Worm (Caenorhabditis elegans) whole organism, mixed stage, embryonic: ENCODE results near the gene tpp-2.

Experiments
- bed-3 ChIP-seq: fragments of 200-800 bp; sonication (Bioruptor generic); optimal IDR thresholded peaks from 3 replicates; lab custom pipeline; 2018; ENCODE audit warnings: mild to moderate bottlenecking, missing genetic modification characterization, moderate library complexity, missing compliant biosample characterization
- drap-1 ChIP-seq: fragments of 200-800 bp; sonication (Bioruptor generic); optimal IDR thresholded peaks from 3 replicates; lab custom pipeline; 2018; ENCODE audit warnings: mild to moderate bottlenecking, missing genetic modification characterization, missing compliant biosample characterization
- pha-4 ChIP-seq: fragments of 150-350 bp; optimal IDR thresholded peaks from 2 replicates; lab custom pipeline; 2018; ENCODE audit warnings: missing biosample characterization, missing genetic modification reagents, missing genetic modification characterization
- sptf-1 ChIP-seq: sonication (generic microtip); optimal IDR thresholded peaks from 2 replicates; lab custom pipeline; 2017; ENCODE audit warnings: mild to moderate bottlenecking, missing genetic modification characterization, moderate library complexity, missing compliant biosample characterization
- unc-39 ChIP-seq: fragments of 150-350 bp; optimal IDR thresholded peaks from 2 replicates; lab custom pipeline; 2014; ENCODE audit warnings: missing biosample characterization, missing genetic modification characterization
- ztf-11 ChIP-seq: fragments of 150-350 bp; optimal IDR thresholded peaks from 2 replicates; lab custom pipeline; 2014; ENCODE audit warnings: missing biosample characterization, missing genetic modification characterization

DNA sequence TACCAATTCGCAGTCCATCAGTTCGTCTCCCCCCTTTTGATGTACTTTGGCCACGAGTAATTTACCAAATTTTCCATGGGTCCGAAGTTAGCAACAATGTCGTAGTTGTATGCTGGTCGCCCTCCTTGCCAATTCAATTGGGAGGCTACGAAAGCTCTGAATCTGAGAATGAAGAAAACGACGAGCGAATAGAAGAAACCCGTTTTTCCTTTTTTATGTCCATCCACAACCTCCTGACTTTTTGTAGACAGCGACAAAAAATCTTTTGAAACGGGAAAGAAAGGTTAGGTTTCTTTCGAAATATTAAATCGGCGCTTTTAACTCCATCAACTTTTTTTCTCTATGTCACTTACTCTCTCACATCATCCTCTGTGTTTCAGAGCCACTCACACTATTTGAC, 45.1 kb upstream of the tpp-2 start:
- TF ChIP-seq ztf-11, result no peak
- TF ChIP-seq pha-4, result no peak
- no peak for TF ChIP-seq unc-39 (tag; lab: Kevin White, UChicago)
- TF ChIP-seq drap-1 (GFP tag; lab: Kevin White, UChicago), result no peak
- TF ChIP-seq sptf-1 (tag; lab: Kevin White, UChicago), result no peak
- TF ChIP-seq bed-3 (GFP tag; lab: Kevin White, UChicago), result no peak
